Fruit fly (Drosophila melanogaster) S2 (cell line): ENCODE results near the gene RhoGEF3.

Source experiments
- CG8478 ChIP-seq: fragments of >200 bp; optimal IDR thresholded peaks from 2 replicates; lab custom pipeline; 2018
- CTCF ChIP-seq, 2 experiments: fragments of >200 bp; optimal IDR thresholded peaks; 2 replicates each; lab custom pipeline; 2018

dm6 chr3L:274855-275254 is 2.4 kb upstream of the RhoGEF3 start, which contains the start of gene ttm2:
- TF ChIP-seq CTCF (optimal IDR thresholded peaks at IDR 0.05; lab: Kevin White, UChicago): no peak
- no peak for TF ChIP-seq CG8478 (lab: Kevin White, UChicago)
